Worm (Caenorhabditis elegans): ENCODE results near the gene clec-178.

clec-178 gene

ce11 chrIV:5685014-5685413, 31.3 kb downstream of the clec-178 start, which contains the start of gene C55C3.3:
TSS of gene C55C3.3 (plus strand) at chrIV:5685287.
- TF ChIP-seq bed-3 (GFP tag; optimal IDR thresholded peaks at IDR 0.05) (no peak), nhr-237 (tag; optimal IDR thresholded peaks at IDR 0.05) (no peak), ces-1 (GFP tag; optimal IDR thresholded peaks at IDR 0.05) (no peak), snpc-4 (tag; optimal IDR thresholded peaks at IDR 0.05) (no peak), zip-8 (tag; optimal IDR thresholded peaks at IDR 0.05) (no peak), M03D4.4 (tag; optimal IDR thresholded peaks at IDR 0.05) (no peak), mep-1 (tag; optimal IDR thresholded peaks at IDR 0.05) (no peak), nhr-2 (tag; optimal IDR thresholded peaks at IDR 0.05) (no peak), ceh-43 (GFP tag; optimal IDR thresholded peaks at IDR 0.05) (no peak), unc-39 (tag; optimal IDR thresholded peaks at IDR 0.05) (no peak), lin-13 (tag; optimal IDR thresholded peaks at IDR 0.05) (no peak), elt-1 (tag; optimal IDR thresholded peaks at IDR 0.05; ENCODE audit: borderline replicate concordance, insufficient read depth) (no peak), nhr-28 (tag; optimal IDR thresholded peaks at IDR 0.05) (no peak), lin-32 (GFP tag; optimal IDR thresholded peaks at IDR 0.05) (no peak), nhr-76 (tag; optimal IDR thresholded peaks at IDR 0.05) (no peak)

ce11 chrIV:5690386-5691080, 36.8 kb downstream of the clec-178 start, which contains the start of gene C55C3.8:
TSS of gene C55C3.8 (plus strand) at chrIV:5691030.
- TF ChIP-seq flh-1 (GFP tag; optimal IDR thresholded peaks at IDR 0.05) (no peak), mab-5 (tag; optimal IDR thresholded peaks at IDR 0.05) (no peak), pha-4 (tag; optimal IDR thresholded peaks at IDR 0.05) (no peak), sptf-1 (tag; optimal IDR thresholded peaks at IDR 0.05) (no peak), ces-1 (GFP tag; optimal IDR thresholded peaks at IDR 0.05) (no peak), lsy-2 (tag; optimal IDR thresholded peaks at IDR 0.05) (no peak), ztf-11 (tag; optimal IDR thresholded peaks at IDR 0.05) (no peak), sem-2 (GFP tag; optimal IDR thresholded peaks at IDR 0.05) (no peak), blmp-1 (tag; optimal IDR thresholded peaks at IDR 0.05) (no peak), ceh-83 (GFP tag; optimal IDR thresholded peaks at IDR 0.05) (no peak), hlh-1 (tag; optimal IDR thresholded peaks at IDR 0.05) (no peak), M03D4.4 (tag; optimal IDR thresholded peaks at IDR 0.05) (no peak), nhr-237 (tag; optimal IDR thresholded peaks at IDR 0.05) (no peak), lin-32 (GFP tag; optimal IDR thresholded peaks at IDR 0.05) (no peak), nhr-12 (tag; optimal IDR thresholded peaks at IDR 0.05) (no peak)

- TF ChIP-seq blmp-1 (tag; optimal IDR thresholded peaks at IDR 0.05): peak; percentile 63
- TF ChIP-seq unc-62 (GFP tag; optimal IDR thresholded peaks at IDR 0.05): peak; percentile 82
- TF ChIP-seq ham-2 (GFP tag; optimal IDR thresholded peaks at IDR 0.05): peak; percentile 16
- no peak for TF ChIP-seq ceh-43 (GFP tag; optimal IDR thresholded peaks at IDR 0.05)
- peak; percentile 67 for TF ChIP-seq elt-1 (tag; optimal IDR thresholded peaks at IDR 0.05; ENCODE audit: borderline replicate concordance, insufficient read depth)
- no peak for TF ChIP-seq lsy-2 (tag; optimal IDR thresholded peaks at IDR 0.05)
Observed at ce11 chrIV:5700372-5700771, 46.6 kb downstream of the clec-178 start.

- TF ChIP-seq ham-2 (GFP tag; optimal IDR thresholded peaks at IDR 0.05): peak; percentile 1
- no peak for TF ChIP-seq drap-1 (GFP tag; optimal IDR thresholded peaks at IDR 0.05)
Observed at ce11 chrIV:5701646-5702045, 47.9 kb downstream of the clec-178 start.

- TF ChIP-seq pha-4 (tag; optimal IDR thresholded peaks at IDR 0.05) (no peak), unc-39 (tag; optimal IDR thresholded peaks at IDR 0.05) (no peak), ceh-39 (tag; optimal IDR thresholded peaks at IDR 0.05) (no peak), nhr-12 (tag; optimal IDR thresholded peaks at IDR 0.05) (no peak), sptf-1 (tag; optimal IDR thresholded peaks at IDR 0.05) (no peak), mab-5 (tag; optimal IDR thresholded peaks at IDR 0.05) (no peak), drap-1 (GFP tag; optimal IDR thresholded peaks at IDR 0.05) (no peak), lin-32 (GFP tag; optimal IDR thresholded peaks at IDR 0.05) (no peak), M03D4.4 (tag; optimal IDR thresholded peaks at IDR 0.05) (no peak), lsy-2 (tag; optimal IDR thresholded peaks at IDR 0.05) (no peak), elt-1 (tag; optimal IDR thresholded peaks at IDR 0.05; ENCODE audit: borderline replicate concordance, insufficient read depth) (no peak), nhr-76 (tag; optimal IDR thresholded peaks at IDR 0.05) (no peak)
Observed at ce11 chrIV:5703443-5703842, 49.7 kb downstream of the clec-178 start, which contains the start of the genes C55C3.73 and perm-5. TSS of gene C55C3.73 (minus strand) at chrIV:5703451. TSS of gene perm-5 (minus strand) at chrIV:5703468.

All from whole organism, mixed stage, embryonic.